Worm (Caenorhabditis elegans): ENCODE measurements around the gene fipr-21.

- TF ChIP-seq ztf-23 (GFP tag; IDR thresholded peaks at IDR 0.05), result no peak
- no peak for TF ChIP-seq tab-1 (GFP tag; IDR thresholded peaks at IDR 0.05)
- TF ChIP-seq ztf-29 (GFP tag; IDR thresholded peaks at IDR 0.05), result no peak
- no peak for TF ChIP-seq klf-2 (GFP tag; conservative IDR thresholded peaks at IDR 0.05)
- TF ChIP-seq ref-1 (GFP tag; conservative IDR thresholded peaks at IDR 0.05), result no peak
- no peak for TF ChIP-seq flt-1 (GFP tag; IDR thresholded peaks at IDR 0.05)
Measured at ce11 chrX:10338761-10339160, 34.4 kb downstream of the fipr-21 start.
